Fruit fly (Drosophila melanogaster): ENCODE results near the gene Cog4.
A peak's percentile ranks its signal among the peaks of the same experiment; 100 is the strongest.

The Cog4 gene

DNA sequence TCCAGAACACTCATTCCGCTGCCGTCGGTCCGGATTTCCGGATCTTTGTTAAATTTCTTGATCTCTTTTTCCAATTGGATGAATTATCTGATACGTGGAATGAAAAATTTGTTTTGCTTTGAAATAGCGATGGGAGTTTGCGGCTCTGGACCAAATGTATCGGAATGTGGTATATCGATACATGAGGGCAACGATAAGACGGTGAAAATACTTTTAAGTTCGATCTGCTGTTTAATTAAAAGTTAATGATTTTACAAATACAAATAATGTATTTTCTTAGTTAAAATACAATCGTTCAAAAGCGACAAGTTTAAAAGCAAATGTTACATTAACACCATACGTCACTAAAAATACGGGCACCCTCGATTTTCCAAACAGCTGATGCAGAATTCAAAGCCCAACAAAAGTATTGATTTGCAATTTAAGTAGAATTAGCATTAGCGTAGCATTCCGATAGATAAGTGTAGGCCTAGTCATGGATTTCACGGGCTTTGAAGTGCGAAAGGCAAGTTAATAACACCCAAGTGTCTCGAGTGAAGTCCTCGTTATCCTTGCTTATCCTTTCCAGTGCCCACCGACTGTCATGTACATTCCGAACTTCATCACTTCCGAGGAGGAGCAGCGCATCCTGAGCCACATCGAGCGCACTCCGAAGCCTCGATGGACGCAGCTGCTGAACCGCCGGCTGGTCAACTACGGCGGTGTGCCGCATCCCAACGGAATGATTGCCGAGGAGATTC, at the start of gene Cog4, which contains the start of gene CG6144:
Gene Cog4 (minus strand): TSS at position 139 of the 740 bp plus-strand sequence.
Gene CG6144 (plus strand): TSS at position 211 of the 740 bp plus-strand sequence.
- TF ChIP-seq Hr83 (GFP tag; optimal IDR thresholded peaks at IDR 0.05; ENCODE audit: poor library complexity, severe bottlenecking) (no peak), sv (GFP tag; optimal IDR thresholded peaks at IDR 0.05) (peak; percentile 44), Vsx2 (GFP tag; optimal IDR thresholded peaks at IDR 0.05; ENCODE audit: partially characterized antibody) (no peak), lola (GFP tag; optimal IDR thresholded peaks at IDR 0.05) (no peak), rgr (GFP tag; optimal IDR thresholded peaks at IDR 0.05) (no peak), Hnf4 (GFP tag; optimal IDR thresholded peaks at IDR 0.05) (no peak), Myc (optimal IDR thresholded peaks at IDR 0.05) (no peak), sage (GFP tag; optimal IDR thresholded peaks at IDR 0.05) (no peak), dl (GFP tag; optimal IDR thresholded peaks at IDR 0.05; ENCODE audit: insufficient read depth in 1 of 2, partially characterized antibody in 2 of 2) (no peak), OdsH (GFP tag; optimal IDR thresholded peaks at IDR 0.05) (peak; percentile 15), Hr78 (GFP tag; optimal IDR thresholded peaks at IDR 0.05) (no peak), Rel (GFP tag; optimal IDR thresholded peaks at IDR 0.05) (no peak), Rel (tag; optimal IDR thresholded peaks at IDR 0.05) (no peak), CG9705 (GFP tag; optimal IDR thresholded peaks at IDR 0.05) (no peak), psq (GFP tag; optimal IDR thresholded peaks at IDR 0.05) (peak; percentile 1)

DNA sequence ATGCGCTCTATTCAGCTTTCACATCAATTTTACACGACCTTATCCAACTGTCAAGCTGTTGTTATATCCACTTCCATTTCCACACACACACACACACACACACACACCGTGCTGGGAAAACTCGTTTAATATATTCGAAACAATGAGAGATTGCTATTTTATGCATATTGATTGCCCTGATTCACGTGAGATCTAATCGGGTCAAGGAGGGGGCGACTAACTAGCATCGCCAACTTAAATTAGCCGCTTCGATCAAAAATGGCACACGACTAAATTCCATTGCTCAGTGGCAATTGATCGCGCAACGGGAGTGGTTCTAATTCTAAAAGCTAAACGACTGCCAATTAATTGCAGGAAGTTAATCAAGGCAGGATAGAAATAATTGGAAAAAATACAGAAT, 45.6 kb upstream of the Cog4 start, which contains the start of gene CG18302:
Gene CG18302 (plus strand): TSS at position 301 of the 400 bp plus-strand sequence.
- no peak for TF ChIP-seq fru (GFP tag; optimal IDR thresholded peaks at IDR 0.05)
- no peak for TF ChIP-seq Jra (GFP tag; optimal IDR thresholded peaks at IDR 0.05)
- TF ChIP-seq rgr (GFP tag; optimal IDR thresholded peaks at IDR 0.05): no peak
- TF ChIP-seq sv (GFP tag; optimal IDR thresholded peaks at IDR 0.05): no peak
- TF ChIP-seq h (GFP tag; optimal IDR thresholded peaks at IDR 0.05): no peak
- no peak for TF ChIP-seq Dfd (GFP tag; optimal IDR thresholded peaks at IDR 0.05)
- no peak for TF ChIP-seq GATAd (GFP tag; optimal IDR thresholded peaks at IDR 0.05)
- no peak for TF ChIP-seq usp (GFP tag; optimal IDR thresholded peaks at IDR 0.05)
- no peak for TF ChIP-seq brk (GFP tag; optimal IDR thresholded peaks at IDR 0.05)
- TF ChIP-seq woc (GFP tag; optimal IDR thresholded peaks at IDR 0.05): no peak

DNA sequence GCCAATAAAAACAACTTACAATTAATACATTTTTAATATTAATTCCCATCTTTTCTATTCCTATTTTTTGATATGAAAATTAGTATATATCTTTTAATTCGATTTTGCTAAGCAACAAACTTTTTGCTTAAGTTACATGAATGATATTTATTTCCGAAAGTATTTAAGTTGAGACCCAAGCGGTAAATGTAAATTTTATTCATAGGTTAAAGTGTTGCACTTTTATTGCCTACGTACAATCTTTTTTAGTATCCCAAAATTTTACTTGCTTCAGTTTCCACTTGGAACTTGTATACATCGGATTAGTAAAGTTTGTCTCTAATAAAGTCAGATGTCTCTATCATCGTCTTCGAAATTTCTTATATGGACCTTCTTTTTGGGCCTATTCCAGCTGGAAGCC, 43.1 kb upstream of the Cog4 start, which contains the start of gene CG18301:
Gene CG18301 (plus strand): TSS at position 301 of the 400 bp plus-strand sequence.
- no peak for TF ChIP-seq Hr78 (GFP tag; optimal IDR thresholded peaks at IDR 0.05)
- TF ChIP-seq fru (GFP tag; optimal IDR thresholded peaks at IDR 0.05): no peak

DNA sequence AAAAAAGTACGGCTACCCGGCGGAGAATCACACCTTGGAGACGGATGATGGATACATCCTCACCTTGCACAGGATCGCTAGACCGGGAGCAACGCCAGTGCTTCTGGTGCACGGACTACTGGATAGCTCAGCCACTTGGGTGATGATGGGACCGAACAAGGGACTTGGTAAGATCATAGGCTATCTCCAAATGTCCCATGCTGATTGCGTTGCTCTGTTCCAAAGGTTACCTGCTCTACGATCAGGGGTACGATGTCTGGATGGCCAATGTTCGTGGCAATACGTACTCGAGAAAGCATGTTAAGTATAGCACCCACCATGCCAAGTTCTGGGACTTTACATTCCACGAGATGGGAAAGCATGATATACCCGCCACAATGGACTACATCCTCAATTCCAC, 41.7 kb upstream of the Cog4 start:
- TF ChIP-seq rgr (GFP tag; optimal IDR thresholded peaks at IDR 0.05) (no peak), CG9705 (GFP tag; optimal IDR thresholded peaks at IDR 0.05) (no peak), Myc (optimal IDR thresholded peaks at IDR 0.05) (no peak), ey (GFP tag; optimal IDR thresholded peaks at IDR 0.05) (no peak), CG32264 (GFP tag; optimal IDR thresholded peaks at IDR 0.05) (no peak), br (GFP tag; optimal IDR thresholded peaks at IDR 0.05) (no peak), Dfd (GFP tag; optimal IDR thresholded peaks at IDR 0.05) (no peak), Mio (GFP tag; optimal IDR thresholded peaks at IDR 0.05) (no peak), dsf (GFP tag; optimal IDR thresholded peaks at IDR 0.05; ENCODE audit: borderline replicate concordance) (no peak), OdsH (GFP tag; optimal IDR thresholded peaks at IDR 0.05) (no peak), Hr83 (GFP tag; optimal IDR thresholded peaks at IDR 0.05; ENCODE audit: poor library complexity, severe bottlenecking) (no peak), Hr78 (GFP tag; optimal IDR thresholded peaks at IDR 0.05) (no peak), HLH106 (tag; optimal IDR thresholded peaks at IDR 0.05) (no peak), Rel (GFP tag; optimal IDR thresholded peaks at IDR 0.05) (no peak), Rel (tag; optimal IDR thresholded peaks at IDR 0.05) (no peak), pan (optimal IDR thresholded peaks at IDR 0.05) (no peak), N (GFP tag; optimal IDR thresholded peaks at IDR 0.05) (no peak), h (GFP tag; optimal IDR thresholded peaks at IDR 0.05) (no peak), Vsx2 (GFP tag; optimal IDR thresholded peaks at IDR 0.05; ENCODE audit: partially characterized antibody) (no peak), Abd-B (GFP tag; optimal IDR thresholded peaks at IDR 0.05) (no peak), dmrt93B (GFP tag; optimal IDR thresholded peaks at IDR 0.05) (no peak)
